Worm (Caenorhabditis elegans): ENCODE results near the gene srab-1.

ce11 chrV:5110684-5111083 lies 8.8 kb upstream of the srab-1 start, which contains the start of gene ugt-63:
- TF ChIP-seq madf-10 (tag; optimal IDR thresholded peaks at IDR 0.05) = no peak
- no peak for TF ChIP-seq lsy-27 (tag; optimal IDR thresholded peaks at IDR 0.05; ENCODE audit: borderline replicate concordance, insufficient read depth)
- TF ChIP-seq unc-130 (GFP tag; optimal IDR thresholded peaks at IDR 0.05) = no peak
- TF ChIP-seq sea-2 (GFP tag; IDR thresholded peaks at IDR 0.05) = no peak

All from whole organism, young adult.